Worm (Caenorhabditis elegans): ENCODE measurements around the gene cdc-25.2.
A peak's percentile ranks its signal among the peaks of the same experiment; 100 is the strongest.

Gene cdc-25.2

DNA sequence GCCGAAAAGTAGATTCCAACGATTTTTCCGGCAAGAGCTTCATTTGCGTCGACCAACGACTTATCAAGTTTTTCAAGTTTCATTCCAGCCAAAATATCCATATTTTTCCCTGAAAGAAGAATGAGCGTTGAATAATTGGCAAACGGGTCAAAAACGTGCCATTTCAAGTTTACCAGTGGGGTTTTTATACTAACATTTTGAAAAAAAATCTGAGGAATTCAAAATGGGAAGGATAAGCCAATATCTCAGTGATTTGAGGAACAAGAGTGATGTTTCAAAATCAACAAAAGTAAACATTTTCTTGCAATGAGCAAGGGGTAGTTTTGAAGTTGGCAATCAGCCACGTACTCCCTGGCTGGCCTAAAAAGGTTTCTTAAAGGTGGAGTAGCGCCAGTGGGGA, 32.6 kb upstream of the cdc-25.2 start, which contains the start of gene trx-5:
Gene trx-5 (minus strand): TSS at position 101 of the 400 bp plus-strand sequence.
- TF ChIP-seq Y55F3AM.14 (GFP tag; optimal IDR thresholded peaks at IDR 0.05): no peak

DNA sequence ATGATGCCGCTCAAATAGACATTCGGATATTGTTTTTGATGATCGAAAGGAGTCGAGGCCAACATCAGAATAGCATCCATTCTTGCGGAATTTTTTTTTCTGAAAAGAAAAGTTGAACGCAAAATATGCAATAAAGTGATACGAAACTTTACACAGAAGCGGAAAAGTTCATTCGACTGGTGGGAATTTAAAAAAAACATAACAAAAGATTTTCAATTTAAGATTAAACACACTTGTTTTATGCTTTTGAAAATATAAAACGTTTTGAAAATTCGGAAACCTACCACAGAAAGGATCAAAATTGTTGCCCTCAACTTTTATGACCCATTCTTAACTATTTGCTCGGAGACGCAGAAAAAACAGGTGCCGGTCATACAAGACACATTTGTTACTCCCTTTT, 29.9 kb upstream of the cdc-25.2 start, which contains the start of gene K02H11.9:
Gene K02H11.9 (minus strand): TSS at position 101 of the 400 bp plus-strand sequence.
- TF ChIP-seq alr-1 (tag; optimal IDR thresholded peaks at IDR 0.05): no peak
- no peak for TF ChIP-seq peb-1 (tag; optimal IDR thresholded peaks at IDR 0.05)
- TF ChIP-seq ztf-1 (GFP tag; conservative IDR thresholded peaks at IDR 0.05): no peak
- no peak for TF ChIP-seq unc-39 (tag; optimal IDR thresholded peaks at IDR 0.05)
- no peak for TF ChIP-seq ztf-11 (tag; optimal IDR thresholded peaks at IDR 0.05)
- TF ChIP-seq mdl-1 (tag; optimal IDR thresholded peaks at IDR 0.05): no peak
- TF ChIP-seq nhr-23 (tag; optimal IDR thresholded peaks at IDR 0.05): no peak
- no peak for TF ChIP-seq sma-9 (GFP tag; optimal IDR thresholded peaks at IDR 0.05)
- TF ChIP-seq sma-9 (tag; optimal IDR thresholded peaks at IDR 0.05): no peak
- no peak for TF ChIP-seq ztf-4 (tag; optimal IDR thresholded peaks at IDR 0.05)
- TF ChIP-seq ceh-16 (tag; optimal IDR thresholded peaks at IDR 0.05): no peak
- TF ChIP-seq blmp-1 (tag; optimal IDR thresholded peaks at IDR 0.05; ENCODE audit: insufficient read depth): no peak
- TF ChIP-seq nhr-12 (tag; optimal IDR thresholded peaks at IDR 0.05): no peak
- TF ChIP-seq ceh-82 (tag; optimal IDR thresholded peaks at IDR 0.05): no peak
- no peak for TF ChIP-seq nhr-21 (tag; optimal IDR thresholded peaks at IDR 0.05)
- TF ChIP-seq lin-13 (GFP tag; optimal IDR thresholded peaks at IDR 0.05): no peak
- no peak for TF ChIP-seq aly-2 (tag; optimal IDR thresholded peaks at IDR 0.05)

DNA sequence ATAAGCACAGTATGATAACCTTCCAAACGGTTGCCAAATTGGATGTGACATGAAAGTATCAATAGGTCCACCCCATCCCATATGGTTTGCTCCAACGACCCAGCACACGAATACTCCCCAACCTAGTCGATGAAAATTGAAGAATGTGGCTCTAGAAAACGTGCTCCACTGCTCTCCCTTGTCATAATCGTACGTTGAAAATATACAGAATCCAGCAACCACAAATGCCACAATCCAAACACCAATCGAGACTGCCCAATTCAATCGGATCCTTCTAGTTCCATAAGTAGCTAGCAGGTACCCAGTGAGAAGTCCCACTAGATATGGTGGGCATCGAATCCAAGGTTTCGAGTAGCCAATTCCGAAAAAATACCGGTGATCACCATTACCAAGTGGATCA, 28.0 kb upstream of the cdc-25.2 start:
- TF ChIP-seq Y55F3AM.14 (GFP tag; optimal IDR thresholded peaks at IDR 0.05) (no peak), ceh-16 (tag; optimal IDR thresholded peaks at IDR 0.05) (no peak), mbf-1 (tag; optimal IDR thresholded peaks at IDR 0.05) (no peak), fos-1 (tag; optimal IDR thresholded peaks at IDR 0.05) (no peak), nhr-21 (tag; optimal IDR thresholded peaks at IDR 0.05) (no peak)

DNA sequence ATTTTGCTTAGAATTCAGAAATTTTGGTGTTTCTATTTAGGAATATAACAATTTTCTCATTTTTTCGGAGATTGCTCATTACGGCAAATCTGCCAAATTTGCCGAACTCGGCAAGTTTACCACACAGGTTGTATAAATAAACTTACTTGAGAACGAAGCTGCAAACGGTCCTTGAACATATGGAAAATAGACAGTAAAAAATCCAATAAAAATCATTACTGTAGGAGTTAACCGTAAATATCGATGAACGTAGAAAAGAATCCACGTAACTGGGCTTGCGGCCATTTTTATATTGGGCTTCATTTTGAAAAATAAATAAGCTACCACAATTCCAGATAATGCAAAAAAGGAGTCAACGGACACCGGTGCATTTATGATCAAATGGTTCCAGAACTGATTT, 26.6 kb upstream of the cdc-25.2 start:
- TF ChIP-seq fos-1 (tag; optimal IDR thresholded peaks at IDR 0.05) (no peak), lin-39 (tag; optimal IDR thresholded peaks at IDR 0.05) (no peak), F13H6.1 (tag; optimal IDR thresholded peaks at IDR 0.05) (no peak), nhr-21 (tag; optimal IDR thresholded peaks at IDR 0.05) (no peak), unc-62 (GFP tag; optimal IDR thresholded peaks at IDR 0.05) (no peak), sma-3 (GFP tag; optimal IDR thresholded peaks at IDR 0.05) (no peak), blmp-1 (tag; optimal IDR thresholded peaks at IDR 0.05; ENCODE audit: insufficient read depth) (no peak), egl-27 (tag; optimal IDR thresholded peaks at IDR 0.05) (no peak), nhr-6 (tag; optimal IDR thresholded peaks at IDR 0.05) (no peak), nhr-237 (tag; optimal IDR thresholded peaks at IDR 0.05) (no peak), snpc-4 (tag; optimal IDR thresholded peaks at IDR 0.05) (no peak), nhr-23 (tag; optimal IDR thresholded peaks at IDR 0.05) (no peak), zag-1 (tag; optimal IDR thresholded peaks at IDR 0.05) (no peak), ztf-1 (GFP tag; conservative IDR thresholded peaks at IDR 0.05) (no peak), mab-5 (tag; optimal IDR thresholded peaks at IDR 0.05) (no peak), R02D3.7 (tag; optimal IDR thresholded peaks at IDR 0.05) (no peak), nhr-25 (tag; optimal IDR thresholded peaks at IDR 0.05) (no peak)

DNA sequence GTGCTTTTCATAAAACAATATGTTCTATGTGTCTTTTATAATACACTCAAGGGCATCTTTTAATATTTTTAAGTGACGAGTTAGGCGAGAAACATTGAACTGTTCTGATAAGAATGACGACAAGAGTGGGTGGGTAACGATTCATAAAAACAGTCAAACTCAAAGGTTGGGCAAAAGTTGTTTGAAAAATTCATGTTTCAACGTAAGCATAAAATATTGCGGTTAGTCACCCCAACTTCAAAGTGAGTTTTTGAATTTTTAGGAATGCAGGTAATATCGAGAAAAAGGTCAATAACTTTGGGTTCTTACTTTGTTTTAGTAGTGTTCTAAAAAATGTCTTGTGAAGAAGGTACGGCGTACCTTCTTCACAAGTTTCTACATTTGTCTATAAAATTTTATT, 25.1 kb upstream of the cdc-25.2 start, which contains the start of gene oac-31:
Gene oac-31 (minus strand): TSS at position 101 of the 400 bp plus-strand sequence.
- TF ChIP-seq fos-1 (tag; optimal IDR thresholded peaks at IDR 0.05): peak; percentile 25
- TF ChIP-seq nhr-23 (tag; optimal IDR thresholded peaks at IDR 0.05): no peak
- no peak for TF ChIP-seq Y55F3AM.14 (GFP tag; optimal IDR thresholded peaks at IDR 0.05)

DNA sequence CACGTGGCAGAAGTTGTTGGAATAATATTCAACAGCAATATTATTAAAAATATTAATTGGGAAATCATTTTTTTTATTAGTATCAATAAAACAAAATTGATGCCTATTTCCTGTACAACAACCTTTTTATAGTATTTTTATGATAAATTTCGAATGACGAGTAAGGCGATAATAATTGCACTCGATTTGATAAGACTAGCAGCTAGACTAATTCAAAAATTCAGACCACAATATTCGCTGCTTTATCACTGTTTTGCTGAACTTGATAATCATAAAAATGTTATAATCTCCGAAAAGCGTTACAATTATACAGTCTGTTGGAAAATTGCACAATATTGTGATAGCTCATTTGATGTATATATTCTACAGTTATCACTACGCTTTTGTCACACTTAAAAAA, 21.2 kb upstream of the cdc-25.2 start, which contains the start of gene oac-32:
Gene oac-32 (minus strand): TSS at position 90 of the 400 bp plus-strand sequence.
- peak; percentile 58 for TF ChIP-seq fos-1 (tag; optimal IDR thresholded peaks at IDR 0.05)
- no peak for TF ChIP-seq mab-5 (tag; optimal IDR thresholded peaks at IDR 0.05)

Measured in whole organism, L2 larva.